Worm (Caenorhabditis elegans): ENCODE data around the gene srt-73.

srt-73 gene

DNA sequence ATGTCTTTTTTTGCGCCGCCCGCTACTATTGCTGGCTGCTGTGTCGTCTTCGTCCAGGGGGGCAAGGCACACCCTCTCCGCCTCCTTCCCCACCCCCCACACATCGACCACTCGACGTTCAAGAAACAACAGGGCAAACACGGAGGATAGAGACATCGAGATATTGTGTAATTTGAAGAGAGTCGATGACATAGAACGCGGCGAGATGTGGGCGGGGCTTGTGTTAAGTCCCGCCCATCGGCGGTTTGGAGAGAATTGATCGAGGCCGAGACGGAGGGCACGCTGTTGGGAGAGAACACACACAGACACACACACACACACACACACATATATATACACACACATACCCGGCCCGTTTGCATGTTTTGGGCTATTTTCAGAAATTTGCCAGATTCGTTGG is 33.5 kb upstream of the srt-73 start (continued):
- TF ChIP-seq nhr-129 (tag; optimal IDR thresholded peaks at IDR 0.05) = peak; percentile 80
- no peak for TF ChIP-seq nhr-237 (tag; optimal IDR thresholded peaks at IDR 0.05)
- no peak for TF ChIP-seq nhr-12 (tag; optimal IDR thresholded peaks at IDR 0.05)
- peak; percentile 74 for TF ChIP-seq sma-3 (GFP tag; optimal IDR thresholded peaks at IDR 0.05)
- TF ChIP-seq lsy-2 (tag; optimal IDR thresholded peaks at IDR 0.05) = peak; percentile 34 to 65
- TF ChIP-seq mdl-1 (tag; optimal IDR thresholded peaks at IDR 0.05) = peak in 1 of 2 experiments; percentile 65
- TF ChIP-seq lin-11 (tag; optimal IDR thresholded peaks at IDR 0.05) = peak; percentile 29
- TF ChIP-seq ztf-4 (tag; optimal IDR thresholded peaks at IDR 0.05) = peak; percentile 17
- TF ChIP-seq ama-1 (optimal IDR thresholded peaks at IDR 0.05) = no peak

DNA sequence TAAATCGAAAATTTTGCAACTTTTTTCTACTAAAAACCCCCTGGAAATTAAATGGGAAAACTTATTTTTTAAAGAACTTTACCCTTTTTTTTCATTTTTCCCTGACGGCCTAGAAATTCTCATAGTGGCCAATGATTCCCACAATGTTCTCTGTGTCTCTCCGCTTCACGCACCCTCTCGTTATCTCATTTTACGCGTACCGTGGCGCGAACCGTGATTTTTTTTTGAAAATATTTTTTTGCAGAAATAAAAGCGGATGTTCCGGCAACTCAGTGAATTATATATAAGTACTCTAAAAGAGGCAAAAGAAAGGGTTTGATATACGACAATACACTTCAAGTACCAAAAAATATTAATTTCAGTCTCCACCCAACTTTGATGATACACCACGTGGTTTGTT is 32.7 kb upstream of the srt-73 start, which contains the start of gene C06A6.2:
Gene C06A6.2, plus strand, starts transcription at position 237 of the 400 bp plus-strand sequence.
- TF ChIP-seq aly-2 (tag; optimal IDR thresholded peaks at IDR 0.05) (no peak), ama-1 (optimal IDR thresholded peaks at IDR 0.05) (no peak), sma-9 (GFP tag; optimal IDR thresholded peaks at IDR 0.05) (no peak), sma-9 (tag; optimal IDR thresholded peaks at IDR 0.05) (no peak), lin-13 (GFP tag; optimal IDR thresholded peaks at IDR 0.05) (no peak), nhr-12 (tag; optimal IDR thresholded peaks at IDR 0.05) (no peak), ztf-1 (GFP tag; conservative IDR thresholded peaks at IDR 0.05) (no peak), nhr-11 (tag; optimal IDR thresholded peaks at IDR 0.05) (no peak), unc-55 (GFP tag; optimal IDR thresholded peaks at IDR 0.05) (peak; percentile 14)

DNA sequence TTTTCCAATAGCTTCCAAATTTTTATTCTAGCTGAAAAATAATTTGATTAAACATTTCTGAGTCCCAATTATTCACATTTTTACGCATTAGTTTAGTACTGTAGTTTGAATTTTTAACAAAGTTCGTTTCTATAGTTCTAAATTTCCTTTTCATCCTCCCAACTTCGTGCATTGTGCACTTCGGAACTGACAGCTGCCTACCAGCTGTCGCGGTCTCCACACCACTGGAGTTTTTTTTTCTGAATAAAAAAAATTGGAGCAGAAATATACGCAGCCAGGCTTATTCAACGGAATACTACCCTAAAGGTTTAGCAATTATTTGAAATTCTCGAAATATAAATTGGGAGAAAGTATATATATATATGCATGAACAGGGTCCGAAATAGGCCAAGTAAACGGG is 29.9 kb upstream of the srt-73 start:
- TF ChIP-seq elt-1 (tag; optimal IDR thresholded peaks at IDR 0.05) (no peak), nhr-12 (tag; optimal IDR thresholded peaks at IDR 0.05) (no peak), nhr-10 (tag; optimal IDR thresholded peaks at IDR 0.05) (no peak), F13H6.1 (tag; optimal IDR thresholded peaks at IDR 0.05) (no peak), nhr-11 (tag; optimal IDR thresholded peaks at IDR 0.05) (no peak)

DNA sequence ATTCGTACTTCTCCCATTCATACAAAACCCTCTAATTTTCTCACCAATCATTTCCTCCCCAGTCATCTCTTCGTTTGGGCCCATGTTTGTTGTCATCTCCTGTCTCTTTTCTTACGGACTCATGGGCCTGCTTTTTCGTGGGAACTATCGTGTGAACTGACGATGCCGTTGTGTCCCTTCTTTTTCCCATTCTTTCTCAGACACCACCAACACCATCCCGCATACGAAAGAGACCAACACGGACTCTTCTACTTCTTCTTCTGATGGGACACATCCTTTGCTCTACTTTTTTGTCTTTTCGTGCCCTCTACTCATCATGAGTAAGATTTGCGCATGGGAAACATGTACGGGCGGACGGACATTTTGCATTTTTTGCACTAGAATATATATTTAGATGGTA is 28.8 kb upstream of the srt-73 start:
- no peak for TF ChIP-seq Y55F3AM.14 (GFP tag; optimal IDR thresholded peaks at IDR 0.05)
- TF ChIP-seq nhr-11 (tag; optimal IDR thresholded peaks at IDR 0.05) = no peak
- TF ChIP-seq ceh-82 (tag; optimal IDR thresholded peaks at IDR 0.05) = no peak
- no peak for TF ChIP-seq mdl-1 (tag; optimal IDR thresholded peaks at IDR 0.05)

DNA sequence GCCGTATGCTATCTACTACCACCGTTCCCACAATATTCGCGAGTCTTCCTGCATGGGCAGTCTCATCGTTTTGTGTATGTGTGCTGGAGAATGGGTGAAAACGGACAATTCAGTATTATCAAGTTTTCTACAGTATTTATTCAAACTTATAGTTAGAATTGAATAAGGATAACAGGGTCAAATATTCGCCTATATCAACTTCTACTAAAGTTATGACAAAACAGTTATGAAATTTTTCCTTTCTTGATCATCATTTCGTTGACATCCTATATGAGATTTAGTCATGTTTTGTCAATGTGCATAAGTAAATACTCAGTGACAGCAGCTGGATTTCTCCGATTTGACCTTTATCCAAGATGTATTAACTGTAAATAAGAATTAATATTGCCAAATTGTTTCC is 27.8 kb upstream of the srt-73 start:
- TF ChIP-seq nhr-12 (tag; optimal IDR thresholded peaks at IDR 0.05) (no peak), elt-3 (tag; optimal IDR thresholded peaks at IDR 0.05) (no peak), unc-62 (GFP tag; optimal IDR thresholded peaks at IDR 0.05) (no peak), R02D3.7 (tag; optimal IDR thresholded peaks at IDR 0.05) (no peak), sem-4 (tag; optimal IDR thresholded peaks at IDR 0.05) (no peak), mab-5 (tag; optimal IDR thresholded peaks at IDR 0.05) (no peak), ceh-82 (tag; optimal IDR thresholded peaks at IDR 0.05) (no peak), nhr-23 (tag; optimal IDR thresholded peaks at IDR 0.05) (no peak), alr-1 (tag; optimal IDR thresholded peaks at IDR 0.05) (no peak), peb-1 (tag; optimal IDR thresholded peaks at IDR 0.05) (no peak), ceh-16 (tag; optimal IDR thresholded peaks at IDR 0.05) (no peak), crh-2 (tag; optimal IDR thresholded peaks at IDR 0.05) (no peak), zag-1 (tag; optimal IDR thresholded peaks at IDR 0.05) (no peak), ztf-11 (tag; optimal IDR thresholded peaks at IDR 0.05) (no peak), lin-11 (tag; optimal IDR thresholded peaks at IDR 0.05) (no peak), nhr-25 (tag; optimal IDR thresholded peaks at IDR 0.05) (no peak), sma-3 (GFP tag; optimal IDR thresholded peaks at IDR 0.05) (no peak), F13H6.1 (tag; optimal IDR thresholded peaks at IDR 0.05) (no peak), C34F6.9 (tag; optimal IDR thresholded peaks at IDR 0.05) (no peak), lsy-2 (tag; optimal IDR thresholded peaks at IDR 0.05) (no peak)

DNA sequence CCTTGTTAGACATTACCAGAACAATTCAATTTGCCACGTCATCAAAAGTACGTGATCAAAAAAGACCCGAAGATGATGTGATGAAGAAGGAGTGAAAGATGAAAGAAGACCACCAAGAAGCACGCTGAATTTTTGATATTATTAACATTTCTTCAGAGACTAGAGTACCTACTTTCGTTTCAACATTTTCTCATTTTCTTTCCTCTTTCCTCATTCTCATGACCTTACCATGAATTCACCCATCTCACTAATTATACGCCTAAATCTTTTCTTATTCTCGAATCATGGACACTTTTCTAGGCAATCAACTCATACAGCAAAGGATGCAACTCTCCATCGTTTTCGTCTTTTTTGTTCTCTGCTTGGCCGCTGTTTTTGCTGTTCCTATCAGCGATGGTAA is 10.5 kb upstream of the srt-73 start, which contains the start of gene flp-10:
Gene flp-10, plus strand, starts transcription at position 301 of the 400 bp plus-strand sequence.
- TF ChIP-seq F13H6.1 (tag; optimal IDR thresholded peaks at IDR 0.05) = no peak
- TF ChIP-seq egl-27 (tag; optimal IDR thresholded peaks at IDR 0.05) = no peak
- no peak for TF ChIP-seq lsy-2 (tag; optimal IDR thresholded peaks at IDR 0.05)
- no peak for TF ChIP-seq lin-11 (tag; optimal IDR thresholded peaks at IDR 0.05)
- no peak for TF ChIP-seq sma-9 (GFP tag; optimal IDR thresholded peaks at IDR 0.05)
- TF ChIP-seq sma-9 (tag; optimal IDR thresholded peaks at IDR 0.05) = no peak
- TF ChIP-seq nhr-77 (tag; optimal IDR thresholded peaks at IDR 0.05) = no peak
- no peak for TF ChIP-seq C34F6.9 (tag; optimal IDR thresholded peaks at IDR 0.05)
- no peak for TF ChIP-seq nhr-11 (tag; optimal IDR thresholded peaks at IDR 0.05)
- TF ChIP-seq elt-3 (tag; optimal IDR thresholded peaks at IDR 0.05) = no peak
- no peak for TF ChIP-seq alr-1 (tag; optimal IDR thresholded peaks at IDR 0.05)
- TF ChIP-seq nhr-129 (tag; optimal IDR thresholded peaks at IDR 0.05) = no peak
- no peak for TF ChIP-seq Y55F3AM.14 (GFP tag; optimal IDR thresholded peaks at IDR 0.05)
- no peak for TF ChIP-seq gmeb-1 (tag; optimal IDR thresholded peaks at IDR 0.05)
- no peak for TF ChIP-seq unc-62 (GFP tag; optimal IDR thresholded peaks at IDR 0.05)
- no peak for TF ChIP-seq skn-1 (tag; optimal IDR thresholded peaks at IDR 0.05)
- TF ChIP-seq nhr-21 (tag; optimal IDR thresholded peaks at IDR 0.05) = no peak
- TF ChIP-seq dmd-4 (tag; optimal IDR thresholded peaks at IDR 0.05) = no peak
- no peak for TF ChIP-seq lin-13 (GFP tag; optimal IDR thresholded peaks at IDR 0.05)
- no peak for TF ChIP-seq nhr-23 (tag; optimal IDR thresholded peaks at IDR 0.05)

Data from whole organism, L2 larva.